Fruit fly (Drosophila melanogaster): ENCODE results near the gene vn.

DNA sequence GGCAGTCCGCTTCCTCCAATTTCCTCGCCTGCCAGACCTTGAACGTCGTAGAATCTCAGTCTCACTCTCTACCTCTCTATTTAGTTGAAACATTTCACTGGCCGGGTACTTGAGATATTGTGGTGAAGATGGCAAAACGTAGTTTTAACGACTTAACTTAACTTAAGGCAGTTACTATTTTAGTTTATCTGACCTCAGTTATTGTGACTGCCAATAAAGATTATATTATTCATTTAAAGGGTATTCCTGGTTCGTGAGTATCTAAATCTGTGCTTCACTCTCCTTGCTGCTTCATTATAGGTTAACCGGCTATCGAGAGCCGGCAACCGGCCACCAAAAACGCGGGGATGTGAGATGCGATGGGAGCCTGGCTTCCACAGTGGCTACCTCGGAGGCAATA lies 9.6 kb upstream of the vn start:
- TF ChIP-seq CG34406 (GFP tag; optimal IDR thresholded peaks at IDR 0.05) (no peak), CG11762 (GFP tag; optimal IDR thresholded peaks at IDR 0.05; ENCODE audit: insufficient read depth) (no peak), Gug (GFP tag; IDR thresholded peaks at IDR 0.05) (no peak), CG11294 (GFP tag; IDR thresholded peaks at IDR 0.05) (no peak), salr (GFP tag; optimal IDR thresholded peaks at IDR 0.05) (no peak)

Data from whole organism, prepupa.